Fruit fly (Drosophila melanogaster): Measurements from ENCODE around the gene noc.
A peak's percentile ranks its signal among the peaks of the same experiment; 100 is the strongest.

Gene noc

dm6 chr2L:14499078-14499477 is 8.4 kb downstream of the noc start (continued):
- peak; percentile 45 for TF ChIP-seq dmrt99B (tag; optimal IDR thresholded peaks at IDR 0.05)
- TF ChIP-seq Nf-YB (GFP tag; optimal IDR thresholded peaks at IDR 0.05): no peak
- no peak for TF ChIP-seq lbe (GFP tag; optimal IDR thresholded peaks at IDR 0.05)
- no peak for TF ChIP-seq caup (GFP tag; optimal IDR thresholded peaks at IDR 0.05; ENCODE audit: severe bottlenecking)
- peak; percentile 61 for TF ChIP-seq gem (tag; optimal IDR thresholded peaks at IDR 0.05)
- no peak for TF ChIP-seq stwl (tag; optimal IDR thresholded peaks at IDR 0.05)
- no peak for TF ChIP-seq CG32532 (GFP tag; IDR thresholded peaks at IDR 0.05)
- no peak for TF ChIP-seq Sox100B (GFP tag; optimal IDR thresholded peaks at IDR 0.05)
- no peak for TF ChIP-seq trem (tag; optimal IDR thresholded peaks at IDR 0.05)
- no peak for TF ChIP-seq Usf (GFP tag; optimal IDR thresholded peaks at IDR 0.05)
- TF ChIP-seq ttk (GFP tag; IDR thresholded peaks at IDR 0.05): 0 out of 2 replicates have a peak, but pooled peaks have one; percentile 21
- no peak for TF ChIP-seq CG1602 (GFP tag; optimal IDR thresholded peaks at IDR 0.05)
- no peak for TF ChIP-seq CG12104 (GFP tag; optimal IDR thresholded peaks at IDR 0.05)
- no peak for TF ChIP-seq CG15073 (GFP tag; optimal IDR thresholded peaks at IDR 0.05)
- no peak for TF ChIP-seq fd102C (GFP tag; optimal IDR thresholded peaks at IDR 0.05)
- TF ChIP-seq HmgD (GFP tag; optimal IDR thresholded peaks at IDR 0.05): no peak
- TF ChIP-seq dmrt11E (tag; optimal IDR thresholded peaks at IDR 0.05): no peak
- TF ChIP-seq Hmr (GFP tag; optimal IDR thresholded peaks at IDR 0.05): peak; percentile 42
- TF ChIP-seq Atf-2 (GFP tag; optimal IDR thresholded peaks at IDR 0.05): no peak
- no peak for TF ChIP-seq CG3065 (GFP tag; optimal IDR thresholded peaks at IDR 0.05)
- no peak for TF ChIP-seq CG1832 (GFP tag; optimal IDR thresholded peaks at IDR 0.05)
- TF ChIP-seq H15 (GFP tag; IDR thresholded peaks at IDR 0.05): no peak
- TF ChIP-seq CG17568 (GFP tag; optimal IDR thresholded peaks at IDR 0.05): no peak
- no peak for TF ChIP-seq vnd (GFP tag; IDR thresholded peaks at IDR 0.05; ENCODE audit: partially characterized antibody)
- TF ChIP-seq cato (GFP tag; optimal IDR thresholded peaks at IDR 0.05; ENCODE audit: borderline replicate concordance): no peak
- no peak for TF ChIP-seq CG7928 (GFP tag; optimal IDR thresholded peaks at IDR 0.05)
- no peak for TF ChIP-seq Xrp1 (GFP tag; IDR thresholded peaks at IDR 0.05)
- no peak for TF ChIP-seq CG11085 (GFP tag; IDR thresholded peaks at IDR 0.05)
- no peak for TF ChIP-seq CG34376 (GFP tag; optimal IDR thresholded peaks at IDR 0.05)
- TF ChIP-seq Myb (GFP tag; optimal IDR thresholded peaks at IDR 0.05): no peak
- TF ChIP-seq Bdp1 (GFP tag; optimal IDR thresholded peaks at IDR 0.05): no peak
- TF ChIP-seq CG3995 (GFP tag; optimal IDR thresholded peaks at IDR 0.05): no peak
- no peak for TF ChIP-seq Hmx (GFP tag; optimal IDR thresholded peaks at IDR 0.05)
- no peak for TF ChIP-seq unc-4 (GFP tag; IDR thresholded peaks at IDR 0.05; ENCODE audit: partially characterized antibody)
- TF ChIP-seq odd (GFP tag; optimal IDR thresholded peaks at IDR 0.05): no peak
- TF ChIP-seq scrt (GFP tag; optimal IDR thresholded peaks at IDR 0.05): no peak
- no peak for TF ChIP-seq CG43689 (GFP tag; IDR thresholded peaks at IDR 0.05)
- 0 out of 2 replicates have a peak, but pooled peaks have one; percentile 25 for TF ChIP-seq ranshi (GFP tag; IDR thresholded peaks at IDR 0.05)
- TF ChIP-seq ERR (GFP tag; optimal IDR thresholded peaks at IDR 0.05): no peak
- no peak for TF ChIP-seq CG33213 (GFP tag; optimal IDR thresholded peaks at IDR 0.05)
- peak; percentile 48; the same call in 2 of the 3 replicates for TF ChIP-seq dysf (GFP tag; IDR thresholded peaks at IDR 0.05)
- TF ChIP-seq zen2 (GFP tag; IDR thresholded peaks at IDR 0.05; ENCODE audit: partially characterized antibody): no peak
- no peak for TF ChIP-seq CG13624 (GFP tag; optimal IDR thresholded peaks at IDR 0.05)
- no peak for TF ChIP-seq CG34422 (GFP tag; IDR thresholded peaks at IDR 0.05)
- TF ChIP-seq luna (GFP tag; optimal IDR thresholded peaks at IDR 0.05): no peak
- TF ChIP-seq wdn (GFP tag; IDR thresholded peaks at IDR 0.05): no peak
- TF ChIP-seq CG30431 (GFP tag; optimal IDR thresholded peaks at IDR 0.05): no peak
- TF ChIP-seq Dll (GFP tag; IDR thresholded peaks at IDR 0.05; ENCODE audit: partially characterized antibody): no peak
- TF ChIP-seq pb (GFP tag; optimal IDR thresholded peaks at IDR 0.05): no peak
- TF ChIP-seq tup (GFP tag; optimal IDR thresholded peaks at IDR 0.05): no peak
- TF ChIP-seq CkIIα-i1 (GFP tag; IDR thresholded peaks at IDR 0.05): no peak
- TF ChIP-seq Lim3 (GFP tag; IDR thresholded peaks at IDR 0.05): no peak

Data from whole organism, embryonic.